Worm (Caenorhabditis elegans) whole organism, late embryonic: ENCODE measurements around the gene cpsf-2.

Experiments used
- C08G9.2 ChIP-seq: sonication (generic microtip); optimal IDR thresholded peaks from 2 replicates; lab custom pipeline; 2016; ENCODE audit warnings: mild to moderate bottlenecking, missing genetic modification characterization, moderate library complexity, missing compliant biosample characterization
- F13H6.1 ChIP-seq: sonication (generic microtip); optimal IDR thresholded peaks from 2 replicates; lab custom pipeline; 2016; ENCODE audit warnings: missing genetic modification characterization, missing compliant biosample characterization
- T23F11.4 ChIP-seq: fragments of 200-800 bp; sonication (Bioruptor generic); optimal IDR thresholded peaks from 2 replicates; lab custom pipeline; 2018; ENCODE audit warnings: mild to moderate bottlenecking, missing genetic modification characterization, missing compliant biosample characterization
- Y22D7AL.16 ChIP-seq: sonication (generic microtip); optimal IDR thresholded peaks from 2 replicates; lab custom pipeline; 2016; ENCODE audit warnings: missing genetic modification characterization, missing compliant biosample characterization
- ahr-1 ChIP-seq: sonication (generic microtip); optimal IDR thresholded peaks from 2 replicates; lab custom pipeline; 2016; ENCODE audit warnings: missing genetic modification characterization, missing compliant biosample characterization
- ceh-2 ChIP-seq: sonication (generic microtip); optimal IDR thresholded peaks from 2 replicates; lab custom pipeline; 2016; ENCODE audit warnings: missing genotype, missing genetic modification characterization, missing compliant biosample characterization
- ceh-30 ChIP-seq: fragments of 150-350 bp; optimal IDR thresholded peaks from 2 replicates; lab custom pipeline; 2014; ENCODE audit warnings: missing biosample characterization, missing genetic modification characterization
- ceh-34 ChIP-seq: sonication (generic microtip); optimal IDR thresholded peaks from 2 replicates; lab custom pipeline; 2016; ENCODE audit warnings: mild to moderate bottlenecking, missing genetic modification characterization, missing compliant biosample characterization
- ceh-45 ChIP-seq: fragments of 200-800 bp; sonication (Bioruptor generic); IDR thresholded peaks from 2 replicates; pipeline ENCODE4 v1.3.6; 2022; ENCODE audit warnings: missing genetic modification reagents, missing genetic modification characterization, missing compliant biosample characterization
- ceh-6 ChIP-seq: fragments of 200-800 bp; sonication (Bioruptor generic); optimal IDR thresholded peaks from 2 replicates; lab custom pipeline; 2018; ENCODE audit warnings: mild to moderate bottlenecking, missing genetic modification characterization, missing compliant biosample characterization
- ceh-9 ChIP-seq: sonication (generic microtip); optimal IDR thresholded peaks from 2 replicates; lab custom pipeline; 2016; ENCODE audit warnings: mild to moderate bottlenecking, missing genetic modification characterization, inconsistent platforms, missing compliant biosample characterization
- dmd-4 ChIP-seq: sonication (generic microtip); optimal IDR thresholded peaks from 2 replicates; lab custom pipeline; 2016; ENCODE audit warnings: borderline replicate concordance, missing genetic modification characterization, missing compliant biosample characterization
- dve-1 ChIP-seq: sonication (generic microtip); optimal IDR thresholded peaks from 2 replicates; lab custom pipeline; 2017; ENCODE audit warnings: antibody characterized with exemption, mild to moderate bottlenecking, missing genetic modification characterization, missing compliant biosample characterization
- elt-2 ChIP-seq: sonication (generic microtip); optimal IDR thresholded peaks from 2 replicates; lab custom pipeline; 2016; ENCODE audit warnings: missing genetic modification reagents, missing genetic modification characterization, missing compliant biosample characterization
- elt-4 ChIP-seq: sonication (generic microtip); optimal IDR thresholded peaks from 2 replicates; lab custom pipeline; 2016; ENCODE audit warnings: missing genetic modification characterization, missing compliant biosample characterization
- fax-1 ChIP-seq: sonication (generic microtip); optimal IDR thresholded peaks from 2 replicates; lab custom pipeline; 2016; ENCODE audit warnings: missing genotype, missing genetic modification characterization, missing compliant biosample characterization
- fkh-10 ChIP-seq: fragments of 150-350 bp; optimal IDR thresholded peaks from 2 replicates; lab custom pipeline; 2014; ENCODE audit warnings: missing biosample characterization, missing genetic modification reagents, missing genetic modification characterization
- fkh-6 ChIP-seq: sonication (generic microtip); optimal IDR thresholded peaks from 2 replicates; lab custom pipeline; 2016; ENCODE audit warnings: missing genetic modification characterization, missing compliant biosample characterization
- gmeb-2 ChIP-seq: sonication (generic microtip); optimal IDR thresholded peaks from 2 replicates; lab custom pipeline; 2016; ENCODE audit warnings: missing genetic modification characterization, inconsistent platforms, missing compliant biosample characterization
- hlh-13 ChIP-seq: fragments of 200-800 bp; sonication (Bioruptor generic); optimal IDR thresholded peaks from 2 replicates; lab custom pipeline; 2018; ENCODE audit warnings: mild to moderate bottlenecking, missing genetic modification characterization, missing compliant biosample characterization
- hlh-15 ChIP-seq: sonication (generic microtip); optimal IDR thresholded peaks from 2 replicates; lab custom pipeline; 2016; ENCODE audit warnings: missing genetic modification characterization, missing compliant biosample characterization
- hlh-30 ChIP-seq: sonication (generic microtip); optimal IDR thresholded peaks from 2 replicates; lab custom pipeline; 2017; ENCODE audit warnings: antibody characterized with exemption, missing genetic modification characterization, missing compliant biosample characterization; ENCODE audit not compliant: insufficient read depth
- hlh-6 ChIP-seq: sonication (generic microtip); optimal IDR thresholded peaks from 2 replicates; lab custom pipeline; 2016; ENCODE audit warnings: missing genotype, missing genetic modification characterization, missing compliant biosample characterization
- lim-6 ChIP-seq: sonication (generic microtip); optimal IDR thresholded peaks from 2 replicates; lab custom pipeline; 2016; ENCODE audit warnings: missing genetic modification characterization, missing compliant biosample characterization
- nhr-11 ChIP-seq: fragments of 150-350 bp; optimal IDR thresholded peaks from 2 replicates; lab custom pipeline; 2014; ENCODE audit warnings: missing biosample characterization, missing genetic modification characterization
- npax-4 ChIP-seq: sonication (generic microtip); optimal IDR thresholded peaks from 2 replicates; lab custom pipeline; 2016; ENCODE audit warnings: missing genetic modification characterization, missing compliant biosample characterization
- pqm-1 ChIP-seq: sonication (generic microtip); optimal IDR thresholded peaks from 2 replicates; lab custom pipeline; 2016; ENCODE audit warnings: missing genetic modification characterization, missing compliant biosample characterization
- pros-1 ChIP-seq: fragments of 150-350 bp; optimal IDR thresholded peaks from 2 replicates; lab custom pipeline; 2014; ENCODE audit warnings: missing biosample characterization, missing genetic modification reagents, missing genetic modification characterization
- ref-2 ChIP-seq: sonication (generic microtip); optimal IDR thresholded peaks from 2 replicates; lab custom pipeline; 2016; ENCODE audit warnings: missing genetic modification characterization, missing compliant biosample characterization
- sdc-2 ChIP-seq: sonication (generic microtip); optimal IDR thresholded peaks from 2 replicates; lab custom pipeline; 2016; ENCODE audit warnings: missing genotype, missing genetic modification characterization, missing compliant biosample characterization
- sox-4 ChIP-seq: sonication (generic microtip); optimal IDR thresholded peaks from 2 replicates; lab custom pipeline; 2017; ENCODE audit warnings: mild to moderate bottlenecking, missing genetic modification characterization, inconsistent platforms, missing compliant biosample characterization
- tbx-7 ChIP-seq: sonication (generic microtip); optimal IDR thresholded peaks from 2 replicates; lab custom pipeline; 2016; ENCODE audit warnings: missing genotype, missing genetic modification characterization, missing compliant biosample characterization
- unc-42 ChIP-seq: sonication (generic microtip); optimal IDR thresholded peaks from 2 replicates; lab custom pipeline; 2016; ENCODE audit warnings: missing genotype, missing genetic modification characterization, missing compliant biosample characterization
- unc-55 ChIP-seq: sonication (generic microtip); optimal IDR thresholded peaks from 2 replicates; lab custom pipeline; 2017; ENCODE audit warnings: missing biosample characterization, missing genetic modification reagents, missing genetic modification characterization
- ztf-16 ChIP-seq: sonication (generic microtip); optimal IDR thresholded peaks from 2 replicates; lab custom pipeline; 2017; ENCODE audit warnings: missing genetic modification characterization, missing compliant biosample characterization

cpsf-2 gene

ce11 chrV:7199932-7200331 is 21.0 kb downstream of the cpsf-2 start, which contains the start of gene F09G2.1:
TSS of gene F09G2.1 (plus strand) at chrV:7200232.
- TF ChIP-seq ceh-6 (GFP tag; lab: Kevin White, UChicago) (no peak), ref-2 (tag; lab: Kevin White, UChicago) (no peak), hlh-30 (tag; lab: Kevin White, UChicago) (no peak), nhr-11 (no peak), elt-2 (no peak), dmd-4 (tag; lab: Kevin White, UChicago) (no peak), fax-1 (tag; lab: Kevin White, UChicago) (no peak), fkh-10 (GFP tag; lab: Kevin White, UChicago) (no peak), pqm-1 (tag; lab: Kevin White, UChicago) (no peak), gmeb-2 (tag; lab: Kevin White, UChicago) (no peak), hlh-13 (GFP tag; lab: Kevin White, UChicago) (no peak), ceh-34 (tag; lab: Kevin White, UChicago) (no peak), ceh-2 (tag; lab: Kevin White, UChicago) (no peak), lim-6 (tag; lab: Kevin White, UChicago) (no peak), Y22D7AL.16 (tag; lab: Kevin White, UChicago) (no peak), unc-42 (tag; lab: Kevin White, UChicago) (no peak), sox-4 (tag; lab: Kevin White, UChicago) (no peak), F13H6.1 (tag; lab: Kevin White, UChicago) (no peak), hlh-6 (tag; lab: Kevin White, UChicago) (no peak), ahr-1 (tag; lab: Kevin White, UChicago) (no peak)

ce11 chrV:7201353-7201752 is 22.4 kb downstream of the cpsf-2 start:
- TF ChIP-seq ahr-1 (tag; lab: Kevin White, UChicago) (no peak), dve-1 (tag; lab: Kevin White, UChicago) (no peak), npax-4 (tag; lab: Kevin White, UChicago) (no peak), pros-1 (no peak), ceh-45 (GFP tag; lab: Robert Waterston, UW) (no peak), fkh-6 (no peak), hlh-6 (tag; lab: Kevin White, UChicago) (no peak), ceh-9 (tag; lab: Kevin White, UChicago) (no peak)

- no peak for TF ChIP-seq ceh-6 (GFP tag; lab: Kevin White, UChicago)
- no peak for TF ChIP-seq tbx-7 (tag; lab: Kevin White, UChicago)
- TF ChIP-seq unc-55 (GFP tag; lab: Kevin White, UChicago): no peak
- TF ChIP-seq C08G9.2 (tag; lab: Kevin White, UChicago): no peak
- TF ChIP-seq ceh-45 (GFP tag; lab: Robert Waterston, UW): no peak
- TF ChIP-seq elt-4 (tag; lab: Kevin White, UChicago): no peak
- TF ChIP-seq pros-1: no peak
- TF ChIP-seq ceh-30: no peak
- TF ChIP-seq Y22D7AL.16 (tag; lab: Kevin White, UChicago): no peak
These were observed 30.0 kb downstream of the cpsf-2 start for ce11 chrV:7209001-7209400.

- TF ChIP-seq F13H6.1 (tag; lab: Kevin White, UChicago) (no peak), T23F11.4 (GFP tag; lab: Kevin White, UChicago) (no peak), fkh-10 (GFP tag; lab: Kevin White, UChicago) (no peak), hlh-15 (tag; lab: Kevin White, UChicago) (no peak), sdc-2 (tag; lab: Kevin White, UChicago) (no peak), dve-1 (tag; lab: Kevin White, UChicago) (no peak), lim-6 (tag; lab: Kevin White, UChicago) (no peak), tbx-7 (tag; lab: Kevin White, UChicago) (no peak), sox-4 (tag; lab: Kevin White, UChicago) (no peak), dmd-4 (tag; lab: Kevin White, UChicago) (no peak), ztf-16 (tag; lab: Kevin White, UChicago) (no peak), ref-2 (tag; lab: Kevin White, UChicago) (no peak), elt-4 (tag; lab: Kevin White, UChicago) (no peak), nhr-11 (no peak)
These were observed 35.8 kb downstream of the cpsf-2 start, which contains the start of gene soap-1 for ce11 chrV:7214802-7215201. TSS of gene soap-1 (minus strand) at chrV:7214902.
